Fruit fly (Drosophila melanogaster): ENCODE results near the gene EndoA.

Gene EndoA

dm6 chr3R:18910923-18911322 is 4.5 kb downstream of the EndoA start (continued):
- TF ChIP-seq BtbVII (GFP tag; optimal IDR thresholded peaks at IDR 0.05) (peak; percentile 10), CG7928 (GFP tag; optimal IDR thresholded peaks at IDR 0.05) (no peak), esg (GFP tag; conservative IDR thresholded peaks at IDR 0.05) (no peak), insv (GFP tag; optimal IDR thresholded peaks at IDR 0.05) (no peak), CG18599 (GFP tag; optimal IDR thresholded peaks at IDR 0.05) (peak; percentile 46), bigmax (GFP tag; optimal IDR thresholded peaks at IDR 0.05) (no peak), cas (GFP tag; IDR thresholded peaks at IDR 0.05) (no peak), CG1647 (GFP tag; optimal IDR thresholded peaks at IDR 0.05) (no peak), CG7357 (GFP tag; IDR thresholded peaks at IDR 0.05) (no peak), CG13424 (tag; optimal IDR thresholded peaks at IDR 0.05) (peak; percentile 11), CG12659 (GFP tag; optimal IDR thresholded peaks at IDR 0.05) (peak; percentile 1), Elba2 (GFP tag; optimal IDR thresholded peaks at IDR 0.05) (no peak), CG10431 (GFP tag; optimal IDR thresholded peaks at IDR 0.05) (no peak), CG30431 (GFP tag; optimal IDR thresholded peaks at IDR 0.05) (no peak), Hey (tag; optimal IDR thresholded peaks at IDR 0.05) (no peak), Vsx1 (GFP tag; optimal IDR thresholded peaks at IDR 0.05) (peak; percentile 7), Ada2b (GFP tag; IDR thresholded peaks at IDR 0.05) (no peak), Meics (GFP tag; optimal IDR thresholded peaks at IDR 0.05) (peak; percentile 40), CG15269 (tag; optimal IDR thresholded peaks at IDR 0.05) (peak; percentile 55), CG31441 (GFP tag; IDR thresholded peaks at IDR 0.05) (0 out of 2 replicates have a peak, but pooled peaks have one; percentile 15), Dip2 (GFP tag; IDR thresholded peaks at IDR 0.05) (no peak), sug (tag; optimal IDR thresholded peaks at IDR 0.05) (no peak), CG6854 (GFP tag; optimal IDR thresholded peaks at IDR 0.05) (no peak), gsb-n (tag; optimal IDR thresholded peaks at IDR 0.05) (no peak), CG9609 (GFP tag; optimal IDR thresholded peaks at IDR 0.05) (no peak), gem (tag; optimal IDR thresholded peaks at IDR 0.05) (peak; percentile 56), sd (tag; optimal IDR thresholded peaks at IDR 0.05) (peak; percentile 25), CG12769 (tag; optimal IDR thresholded peaks at IDR 0.05) (no peak), Hand (GFP tag; optimal IDR thresholded peaks at IDR 0.05) (peak; percentile 49), tin (GFP tag; optimal IDR thresholded peaks at IDR 0.05) (no peak), CG11695 (GFP tag; IDR thresholded peaks at IDR 0.05) (0 out of 3 replicates have a peak, but pooled peaks have one; percentile 33), CG4328 (GFP tag; optimal IDR thresholded peaks at IDR 0.05) (no peak), CG2678 (tag; optimal IDR thresholded peaks at IDR 0.05) (peak; percentile 56), HmgZ (tag; optimal IDR thresholded peaks at IDR 0.05) (peak; percentile 9), sob (GFP tag; IDR thresholded peaks at IDR 0.05) (no peak), pan (optimal IDR thresholded peaks at IDR 0.05) (no peak), pan (GFP tag; optimal IDR thresholded peaks at IDR 0.05 in 1 of 2, IDR thresholded peaks at IDR 0.05 in 1 of 2) (peak in 1 of 2 experiments; percentile 7), CG17912 (GFP tag; optimal IDR thresholded peaks at IDR 0.05) (no peak), CG10654 (GFP tag; optimal IDR thresholded peaks at IDR 0.05) (no peak), sim (GFP tag; IDR thresholded peaks at IDR 0.05) (no peak), az2 (GFP tag; optimal IDR thresholded peaks at IDR 0.05) (no peak), CG15011 (GFP tag; optimal IDR thresholded peaks at IDR 0.05) (no peak), ase (GFP tag; IDR thresholded peaks at IDR 0.05) (no peak), Pdp1 (GFP tag; optimal IDR thresholded peaks at IDR 0.05) (no peak), CG6791 (GFP tag; IDR thresholded peaks at IDR 0.05; ENCODE audit: partially characterized antibody) (no peak), CG11696 (GFP tag; IDR thresholded peaks at IDR 0.05) (peak; percentile 92), nerfin-1 (tag; optimal IDR thresholded peaks at IDR 0.05) (no peak), CG3281 (GFP tag; optimal IDR thresholded peaks at IDR 0.05) (peak; percentile 37), unpg (GFP tag; optimal IDR thresholded peaks at IDR 0.05) (peak; percentile 39), CG16813 (GFP tag; IDR thresholded peaks at IDR 0.05; ENCODE audit: partially characterized antibody) (no peak), Ets65A (GFP tag) (peak; percentile 44)

Measured in whole organism, embryonic.